Fruit fly (Drosophila melanogaster) whole organism, embryonic: Measurements from ENCODE around the gene prt.
A peak's percentile ranks its signal among the peaks of the same experiment; 100 is the strongest.

ENCODE experiments used
- Ada2b ChIP-seq: fragments of 200-800 bp; sonication (Bioruptor generic); IDR thresholded peaks from 2 replicates; pipeline ENCODE4 v1.3.6; 2022; ENCODE audit warnings: missing biosample characterization, missing genetic modification characterization
- B-H1 ChIP-seq: fragments of 200-800 bp; sonication (Bioruptor generic); IDR thresholded peaks from 3 replicates; pipeline ENCODE4 v1.3.6; 2022; ENCODE audit warnings: missing biosample characterization, missing genetic modification characterization
- Bgb ChIP-seq: fragments of 200-800 bp; sonication (Bioruptor generic); IDR thresholded peaks from 2 replicates; pipeline ENCODE4 v1.3.6; 2022; ENCODE audit warnings: missing biosample characterization, missing genetic modification characterization; ENCODE audit not compliant: partially characterized antibody
- CG10274 ChIP-seq: fragments of 200-800 bp; sonication (Bioruptor generic); optimal IDR thresholded peaks from 3 replicates; lab custom pipeline; 2017; ENCODE audit warnings: missing biosample characterization, mild to moderate bottlenecking, missing genetic modification characterization
- CG10959 ChIP-seq: fragments of 200-800 bp; sonication (Bioruptor generic); IDR thresholded peaks from 2 replicates; pipeline ENCODE4 v1.3.6; 2022; ENCODE audit warnings: missing biosample characterization, missing genetic modification characterization
- CG12071 ChIP-seq: fragments of 200-800 bp; sonication (Bioruptor generic); optimal IDR thresholded peaks from 3 replicates; lab custom pipeline; 2018; ENCODE audit warnings: missing biosample characterization, mild to moderate bottlenecking, missing genetic modification characterization
- CG12155 ChIP-seq: fragments of 200-800 bp; sonication (Bioruptor generic); optimal IDR thresholded peaks from 3 replicates; lab custom pipeline; 2016; ENCODE audit warnings: missing biosample characterization, missing genetic modification characterization
- CG12299 ChIP-seq: fragments of 200-800 bp; sonication (Bioruptor generic); optimal IDR thresholded peaks from 2 replicates; lab custom pipeline; 2018; ENCODE audit warnings: missing biosample characterization, mild to moderate bottlenecking, missing genetic modification characterization
- CG1602 ChIP-seq: fragments of 200-800 bp; sonication (Bioruptor generic); optimal IDR thresholded peaks from 3 replicates; lab custom pipeline; 2016; ENCODE audit warnings: missing biosample characterization, missing genetic modification characterization
- CG16779 ChIP-seq: fragments of 200-800 bp; sonication (Bioruptor generic); IDR thresholded peaks from 2 replicates; pipeline ENCODE4 v1.3.6; 2022; ENCODE audit warnings: missing biosample characterization, missing genetic modification characterization
- CG17361 ChIP-seq: fragments of 200-800 bp; sonication (Bioruptor generic); IDR thresholded peaks from 3 replicates; pipeline ENCODE4 v1.3.6; 2022; ENCODE audit warnings: missing biosample characterization, missing genetic modification characterization
- CG2120 ChIP-seq: fragments of 200-800 bp; sonication (Bioruptor generic); optimal IDR thresholded peaks from 3 replicates; lab custom pipeline; 2016; ENCODE audit warnings: missing biosample characterization, missing genetic modification characterization
- CG2889 ChIP-seq: fragments of 200-800 bp; sonication (Bioruptor generic); IDR thresholded peaks from 3 replicates; pipeline ENCODE4 v1.3.6; 2022; ENCODE audit warnings: missing biosample characterization, missing genetic modification characterization
- CG31365 ChIP-seq: fragments of 200-800 bp; sonication (Bioruptor generic); optimal IDR thresholded peaks from 2 replicates; lab custom pipeline; 2018; ENCODE audit warnings: missing biosample characterization, mild to moderate bottlenecking, missing genetic modification characterization
- CG32767 ChIP-seq: fragments of 200-800 bp; sonication (Bioruptor generic); IDR thresholded peaks from 2 replicates; pipeline ENCODE4 v1.3.6; 2022; ENCODE audit warnings: missing biosample characterization, missing genetic modification characterization
- CG3847 ChIP-seq: fragments of 200-800 bp; sonication (Bioruptor generic); IDR thresholded peaks from 2 replicates; pipeline ENCODE4 v1.3.6; 2022; ENCODE audit warnings: missing biosample characterization, missing genetic modification characterization
- CG4854 ChIP-seq: fragments of 200-800 bp; sonication (Bioruptor generic); optimal IDR thresholded peaks from 2 replicates; lab custom pipeline; 2016; ENCODE audit warnings: missing biosample characterization, missing genetic modification characterization, inconsistent platforms
- CG5953 ChIP-seq: fragments of 200-800 bp; sonication (Bioruptor generic); IDR thresholded peaks from 2 replicates; pipeline ENCODE4 v1.3.6; 2022; ENCODE audit warnings: missing biosample characterization, missing genetic modification characterization
- CG6689 ChIP-seq: fragments of 200-800 bp; sonication (Bioruptor generic); IDR thresholded peaks from 2 replicates; pipeline ENCODE4 v1.3.6; 2022; ENCODE audit warnings: missing biosample characterization, missing genetic modification characterization
- CG7372 ChIP-seq: fragments of 200-800 bp; sonication (Bioruptor generic); IDR thresholded peaks from 2 replicates; pipeline ENCODE4 v1.3.6; 2022; ENCODE audit warnings: missing biosample characterization, missing genetic modification characterization
- CG7556 ChIP-seq: fragments of 200-800 bp; sonication (Bioruptor generic); optimal IDR thresholded peaks from 2 replicates; lab custom pipeline; 2017; ENCODE audit warnings: missing biosample characterization, mild to moderate bottlenecking, missing genetic modification characterization
- CG7786 ChIP-seq: fragments of 200-800 bp; sonication (Bioruptor generic); optimal IDR thresholded peaks from 2 replicates; lab custom pipeline; 2016; ENCODE audit warnings: missing biosample characterization, missing genetic modification characterization
- CG8924 ChIP-seq: fragments of 200-800 bp; optimal IDR thresholded peaks from 3 replicates; lab custom pipeline; 2019; ENCODE audit warnings: missing biosample characterization, mild to moderate bottlenecking, missing genetic modification characterization, moderate library complexity
- Dll ChIP-seq: fragments of 200-800 bp; sonication (Bioruptor generic); IDR thresholded peaks from 4 replicates; pipeline ENCODE4 v1.3.6; 2022; ENCODE audit warnings: missing biosample characterization, missing genetic modification characterization; ENCODE audit not compliant: partially characterized antibody
- HHEX ChIP-seq: fragments of 200-800 bp; sonication (Bioruptor generic); optimal IDR thresholded peaks from 3 replicates; lab custom pipeline; 2017; ENCODE audit warnings: missing biosample characterization, mild to moderate bottlenecking, missing genetic modification characterization, missing genetic modification reagents
- HLHmδ ChIP-seq: fragments of 200-800 bp; sonication (Bioruptor generic); optimal IDR thresholded peaks from 2 replicates; lab custom pipeline; 2018; ENCODE audit warnings: missing biosample characterization, mild to moderate bottlenecking, missing genetic modification characterization, moderate library complexity
- Hey ChIP-seq: fragments of 200-800 bp; sonication (Bioruptor generic); optimal IDR thresholded peaks from 3 replicates; lab custom pipeline; 2018; ENCODE audit warnings: missing biosample characterization, mild to moderate bottlenecking, missing genetic modification characterization
- HmgZ ChIP-seq: fragments of 200-800 bp; sonication (Bioruptor generic); optimal IDR thresholded peaks from 2 replicates; lab custom pipeline; 2018; ENCODE audit warnings: missing biosample characterization, mild to moderate bottlenecking, missing genetic modification characterization
- Hr51 ChIP-seq, 2 experiments: fragments of 200-800 bp; sonication (Bioruptor generic); optimal IDR thresholded peaks; 2 replicates in 1 of 2; 3 replicates in 1 of 2; lab custom pipeline; 2016 to 2018; ENCODE audit warnings: missing biosample characterization in 2 of 2, missing genetic modification characterization in 2 of 2, mild to moderate bottlenecking in 1 of 2, moderate library complexity in 1 of 2
- Mad ChIP-seq: fragments of 200-800 bp; sonication (Bioruptor generic); optimal IDR thresholded peaks from 2 replicates; lab custom pipeline; 2016; ENCODE audit warnings: missing biosample characterization, missing genetic modification characterization
- Meics ChIP-seq: fragments of 200-800 bp; sonication (Bioruptor generic); optimal IDR thresholded peaks from 2 replicates; lab custom pipeline; 2017; ENCODE audit warnings: missing biosample characterization, mild to moderate bottlenecking, missing genetic modification characterization
- NK7.1 ChIP-seq: fragments of 200-800 bp; sonication (Bioruptor generic); optimal IDR thresholded peaks from 3 replicates; lab custom pipeline; 2016; ENCODE audit warnings: missing biosample characterization, missing genetic modification characterization
- Oli ChIP-seq: fragments of 200-800 bp; sonication (Bioruptor generic); optimal IDR thresholded peaks from 2 replicates; lab custom pipeline; 2018; ENCODE audit warnings: missing biosample characterization, mild to moderate bottlenecking, missing genetic modification characterization, moderate library complexity
- Sry-β ChIP-seq: fragments of 200-800 bp; sonication (Bioruptor generic); optimal IDR thresholded peaks from 2 replicates; lab custom pipeline; 2018; ENCODE audit warnings: missing biosample characterization, mild to moderate bottlenecking, missing genetic modification characterization, moderate library complexity
- Stat92E ChIP-seq, 3 experiments: fragments of >200 bp in 2 of 3; fragments of 200-800 bp in 1 of 3; sonication (Bioruptor generic) in 1 of 3; optimal IDR thresholded peaks; 2 replicates each; lab custom pipeline; 2017 to 2019; ENCODE audit warnings: missing biosample characterization in 3 of 3, missing genetic modification characterization in 3 of 3, mild to moderate bottlenecking in 1 of 3, moderate library complexity in 1 of 3
- ase ChIP-seq: fragments of 200-800 bp; sonication (Bioruptor generic); IDR thresholded peaks from 3 replicates; pipeline ENCODE4 v1.3.6; 2022; ENCODE audit warnings: missing biosample characterization, missing genetic modification characterization
- cg ChIP-seq: fragments of 200-800 bp; sonication (Bioruptor generic); optimal IDR thresholded peaks from 3 replicates; lab custom pipeline; 2019; ENCODE audit warnings: missing biosample characterization, mild to moderate bottlenecking, missing genetic modification characterization, moderate library complexity
- chinmo ChIP-seq: fragments of 200-800 bp; sonication (Bioruptor generic); IDR thresholded peaks from 4 replicates; pipeline ENCODE4 v1.3.6; 2022; ENCODE audit warnings: missing biosample characterization, missing genetic modification characterization; ENCODE audit not compliant: partially characterized antibody
- dan ChIP-seq: fragments of 200-800 bp; sonication (Bioruptor generic); IDR thresholded peaks from 2 replicates; pipeline ENCODE4 v1.3.6; 2022; ENCODE audit warnings: missing biosample characterization, missing genetic modification characterization
- gfzf ChIP-seq: fragments of 200-800 bp; sonication (Bioruptor generic); optimal IDR thresholded peaks from 2 replicates; lab custom pipeline; 2016; ENCODE audit warnings: missing biosample characterization, mild to moderate bottlenecking, missing genetic modification characterization, moderate library complexity
- gro ChIP-seq: fragments of 200-800 bp; sonication (Bioruptor generic); optimal IDR thresholded peaks from 2 replicates; lab custom pipeline; 2016; ENCODE audit warnings: missing biosample characterization, missing genetic modification characterization
- jumu ChIP-seq: fragments of 200-800 bp; sonication (Bioruptor generic); optimal IDR thresholded peaks from 3 replicates; lab custom pipeline; 2016; ENCODE audit warnings: missing biosample characterization, missing genetic modification characterization
- lab ChIP-seq: fragments of 200-800 bp; sonication (Bioruptor generic); optimal IDR thresholded peaks from 3 replicates; lab custom pipeline; 2017; ENCODE audit warnings: missing biosample characterization, missing genetic modification characterization, mild to moderate bottlenecking, moderate library complexity, missing genetic modification reagents
- lbe ChIP-seq: fragments of 200-800 bp; sonication (Bioruptor generic); optimal IDR thresholded peaks from 2 replicates; lab custom pipeline; 2016; ENCODE audit warnings: missing biosample characterization, mild to moderate bottlenecking, missing genetic modification characterization
- mld ChIP-seq: fragments of 200-800 bp; sonication (Bioruptor generic); IDR thresholded peaks from 3 replicates; pipeline ENCODE4 v1.3.6; 2022; ENCODE audit warnings: missing biosample characterization, missing genetic modification characterization; ENCODE audit not compliant: partially characterized antibody
- phol ChIP-seq: fragments of 200-800 bp; sonication (Bioruptor generic); optimal IDR thresholded peaks from 3 replicates; lab custom pipeline; 2018; ENCODE audit warnings: missing biosample characterization, mild to moderate bottlenecking, missing genetic modification characterization, moderate library complexity
- sens-2 ChIP-seq: fragments of 200-800 bp; sonication (Bioruptor generic); IDR thresholded peaks from 2 replicates; pipeline ENCODE4 v1.3.6; 2022; ENCODE audit warnings: missing biosample characterization, missing genetic modification characterization
- sna ChIP-seq: fragments of 200-800 bp; sonication (Bioruptor generic); IDR thresholded peaks from 2 replicates; pipeline ENCODE4 v1.3.6; 2022; ENCODE audit warnings: missing biosample characterization, missing genetic modification characterization; ENCODE audit not compliant: partially characterized antibody
- trem ChIP-seq: fragments of 200-800 bp; optimal IDR thresholded peaks from 3 replicates; lab custom pipeline; 2019; ENCODE audit warnings: missing biosample characterization, mild to moderate bottlenecking, missing genetic modification characterization, moderate library complexity

prt gene

dm6 chr3R:23709508-23710208 lies 10.8 kb upstream of the prt start, which contains the start of gene CG10301 (continued):
- peak; percentile 1 to 53 for TF ChIP-seq Hr51 (GFP tag; optimal IDR thresholded peaks at IDR 0.05; lab: Kevin White, UChicago)
- 0 out of 2 replicates have a peak, but pooled peaks have one; percentile 41 for TF ChIP-seq dan (GFP tag; lab: Robert Waterston, UW)
- TF ChIP-seq gro (GFP tag; lab: Kevin White, UChicago), result no peak
- TF ChIP-seq jumu (GFP tag; lab: Kevin White, UChicago), result no peak
- no peak for TF ChIP-seq CG10274 (GFP tag; lab: Kevin White, UChicago)
- no peak for TF ChIP-seq CG12071 (GFP tag; lab: Kevin White, UChicago)
- no peak for TF ChIP-seq mld (GFP tag; lab: Robert Waterston, UW)
- no peak for TF ChIP-seq CG2120 (GFP tag; lab: Kevin White, UChicago)
- peak; percentile 71 for TF ChIP-seq sens-2
- no peak for TF ChIP-seq Mad (GFP tag; lab: Kevin White, UChicago)
- TF ChIP-seq CG5953 (GFP tag; lab: Robert Waterston, UW), result peak; percentile 53; the same call in 1 of the 2 replicates
- peak; percentile 23; the same call in 1 of the 2 replicates for TF ChIP-seq Ada2b (GFP tag; lab: Robert Waterston, UW)
- TF ChIP-seq CG6689, result peak; percentile 59
- TF ChIP-seq CG32767, result no peak
- no peak for TF ChIP-seq CG7786 (GFP tag; lab: Kevin White, UChicago)
- TF ChIP-seq Sry-β, result no peak
- no peak for TF ChIP-seq CG4854
- peak; percentile 68 for TF ChIP-seq CG8924 (tag; lab: Kevin White, UChicago)
- TF ChIP-seq Stat92E (GFP tag; optimal IDR thresholded peaks at IDR 0.05; lab: Kevin White, UChicago), result no peak
- TF ChIP-seq NK7.1 (GFP tag; lab: Kevin White, UChicago), result no peak
- no peak for TF ChIP-seq Dll (GFP tag; lab: Robert Waterston, UW)
- peak; percentile 49 for TF ChIP-seq trem (tag; lab: Kevin White, UChicago)
- TF ChIP-seq CG31365, result no peak
- TF ChIP-seq CG7372, result no peak
- TF ChIP-seq cg (GFP tag; lab: Kevin White, UChicago), result no peak
- no peak for TF ChIP-seq CG3847 (GFP tag; lab: Robert Waterston, UW)
- TF ChIP-seq CG7556, result peak; percentile 38
- TF ChIP-seq ase (GFP tag; lab: Robert Waterston, UW), result no peak
- TF ChIP-seq phol (tag; lab: Kevin White, UChicago), result peak; percentile 81
- TF ChIP-seq Hey (tag; lab: Kevin White, UChicago), result no peak
- TF ChIP-seq lab (GFP tag; lab: Kevin White, UChicago), result peak; percentile 43
- TF ChIP-seq CG17361, result peak; percentile 63
- TF ChIP-seq gfzf (GFP tag; lab: Kevin White, UChicago), result no peak
- TF ChIP-seq CG1602 (GFP tag; lab: Kevin White, UChicago), result peak; percentile 66
- no peak for TF ChIP-seq chinmo
- no peak for TF ChIP-seq Meics (GFP tag; lab: Kevin White, UChicago)
- no peak for TF ChIP-seq CG12155 (GFP tag; lab: Kevin White, UChicago)
- TF ChIP-seq HHEX, result peak; percentile 12
- peak; percentile 76 for TF ChIP-seq CG10959 (GFP tag; lab: Robert Waterston, UW)
- no peak for TF ChIP-seq sna (GFP tag; lab: Robert Waterston, UW)
- no peak for TF ChIP-seq CG2889 (GFP tag; lab: Robert Waterston, UW)
- TF ChIP-seq CG12299 (tag; lab: Kevin White, UChicago), result no peak
- no peak for TF ChIP-seq lbe (GFP tag; lab: Kevin White, UChicago)
- no peak for TF ChIP-seq HmgZ (tag; lab: Kevin White, UChicago)
- no peak for TF ChIP-seq HLHmδ
- TF ChIP-seq CG16779 (GFP tag; lab: Robert Waterston, UW), result no peak
- peak; percentile 35; the same call in 2 of the 3 replicates for TF ChIP-seq B-H1 (GFP tag; lab: Robert Waterston, UW)
- TF ChIP-seq Bgb (GFP tag; lab: Robert Waterston, UW), result no peak
- peak; percentile 65 for TF ChIP-seq Oli
